Worm (Caenorhabditis elegans): ENCODE results near the gene F02E11.2.

DNA sequence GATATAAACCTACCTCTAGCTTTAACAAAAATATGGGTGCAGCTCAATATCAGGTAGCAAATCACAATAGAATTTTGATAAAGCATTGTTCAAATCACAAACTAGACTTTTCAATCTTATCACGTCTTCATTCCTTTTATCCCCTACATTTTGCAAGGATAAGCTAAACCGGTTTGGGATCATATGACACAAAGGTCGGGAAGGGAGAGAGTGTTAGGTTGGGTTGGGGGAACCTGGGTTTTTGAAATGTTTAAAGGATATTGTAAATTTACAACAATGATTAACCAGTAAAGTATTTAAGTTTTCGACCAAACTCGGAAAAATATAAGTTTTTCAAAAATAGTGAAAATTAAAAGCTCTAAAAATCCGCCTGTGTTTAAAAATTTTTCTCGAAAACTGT lies 18.5 kb upstream of the F02E11.2 start, which contains the start of gene C17F4.12:
- TF ChIP-seq hmg-20 (GFP tag; IDR thresholded peaks at IDR 0.05), result no peak
- TF ChIP-seq attf-6 (GFP tag; IDR thresholded peaks at IDR 0.05), result no peak
- TF ChIP-seq lir-1 (GFP tag; conservative IDR thresholded peaks at IDR 0.05), result no peak
- TF ChIP-seq ztf-26 (tag; optimal IDR thresholded peaks at IDR 0.05), result no peak
- TF ChIP-seq lsl-1 (GFP tag; optimal IDR thresholded peaks at IDR 0.05), result no peak
- TF ChIP-seq pha-4 (tag; optimal IDR thresholded peaks at IDR 0.05), result no peak
- TF ChIP-seq unc-62 (GFP tag; optimal IDR thresholded peaks at IDR 0.05), result no peak
- TF ChIP-seq lin-26 (GFP tag; IDR thresholded peaks at IDR 0.05), result no peak
- TF ChIP-seq ama-1 (optimal IDR thresholded peaks at IDR 0.05), result no peak
- TF ChIP-seq ama-1 (GFP tag; optimal IDR thresholded peaks at IDR 0.05), result no peak
- TF ChIP-seq hmg-1.2 (GFP tag; IDR thresholded peaks at IDR 0.05), result no peak
- no peak for TF ChIP-seq B0019.2 (GFP tag; conservative IDR thresholded peaks at IDR 0.05)
- no peak for TF ChIP-seq K11D2.4 (GFP tag; IDR thresholded peaks at IDR 0.05)
- TF ChIP-seq egl-44 (GFP tag; IDR thresholded peaks at IDR 0.05), result no peak
